Worm (Caenorhabditis elegans) whole organism, early embryonic: ENCODE results near the gene C34E10.12.

Source experiments
- B0310.2 ChIP-seq: sonication (generic microtip); optimal IDR thresholded peaks from 2 replicates; lab custom pipeline; 2016; ENCODE audit warnings: mild to moderate bottlenecking, missing genetic modification characterization, missing compliant biosample characterization
- F13C5.2 ChIP-seq: sonication (generic microtip); optimal IDR thresholded peaks from 2 replicates; lab custom pipeline; 2017; ENCODE audit warnings: mild to moderate bottlenecking, missing genetic modification characterization, inconsistent platforms, missing compliant biosample characterization
- aly-1 ChIP-seq: sonication (generic microtip); optimal IDR thresholded peaks from 2 replicates; lab custom pipeline; 2016; ENCODE audit warnings: missing genetic modification characterization, missing compliant biosample characterization
- ama-1 ChIP-seq: fragments of 150-350 bp; optimal IDR thresholded peaks from 2 replicates; lab custom pipeline; 2014
- ceh-13 ChIP-seq: fragments of 200-800 bp; sonication (Bioruptor generic); optimal IDR thresholded peaks from 2 replicates; lab custom pipeline; 2018; ENCODE audit warnings: mild to moderate bottlenecking, missing genetic modification characterization, missing compliant biosample characterization
- ceh-36 ChIP-seq: sonication (generic microtip); optimal IDR thresholded peaks from 2 replicates; lab custom pipeline; 2016; ENCODE audit warnings: missing genetic modification characterization, inconsistent platforms, missing compliant biosample characterization
- ets-7 ChIP-seq: sonication (generic microtip); optimal IDR thresholded peaks from 2 replicates; lab custom pipeline; 2016; ENCODE audit warnings: missing genotype, missing genetic modification characterization, missing compliant biosample characterization
- flt-1 ChIP-seq: fragments of 200-800 bp; sonication (Bioruptor generic); IDR thresholded peaks from 2 replicates; pipeline ENCODE4 v1.3.6; 2022; ENCODE audit warnings: missing genetic modification characterization, missing compliant biosample characterization
- hmbx-1 ChIP-seq: sonication (generic microtip); optimal IDR thresholded peaks from 2 replicates; lab custom pipeline; 2016; ENCODE audit warnings: mild to moderate bottlenecking, missing genetic modification characterization, missing compliant biosample characterization
- hmg-4 ChIP-seq: fragments of 200-800 bp; sonication (Bioruptor generic); optimal IDR thresholded peaks from 2 replicates; lab custom pipeline; 2018; ENCODE audit warnings: mild to moderate bottlenecking, missing genetic modification characterization, missing compliant biosample characterization
- hnd-1 ChIP-seq: sonication (generic microtip); optimal IDR thresholded peaks from 2 replicates; lab custom pipeline; 2016; ENCODE audit warnings: missing genetic modification characterization, missing compliant biosample characterization
- pes-1 ChIP-seq: fragments of 200-800 bp; sonication (Bioruptor generic); IDR thresholded peaks from 2 replicates; pipeline ENCODE4 v1.3.6; 2022; ENCODE audit warnings: missing genetic modification reagents, missing genetic modification characterization, missing compliant biosample characterization
- scrt-1 ChIP-seq: fragments of 200-800 bp; sonication (Bioruptor generic); IDR thresholded peaks from 2 replicates; pipeline ENCODE4 v1.3.6; 2022; ENCODE audit warnings: missing genetic modification characterization, missing compliant biosample characterization
- sea-1 ChIP-seq: fragments of 200-800 bp; sonication (Bioruptor generic); conservative IDR thresholded peaks from 2 replicates; pipeline ENCODE4 v1.3.6; 2022; ENCODE audit warnings: missing genetic modification characterization, missing compliant biosample characterization
- tbx-11 ChIP-seq: fragments of 200-800 bp; sonication (Bioruptor generic); IDR thresholded peaks from 2 replicates; pipeline ENCODE4 v1.3.6; 2022; ENCODE audit warnings: missing genetic modification characterization, missing compliant biosample characterization
- tbx-37 ChIP-seq: fragments of 200-800 bp; sonication (Bioruptor generic); conservative IDR thresholded peaks from 2 replicates; pipeline ENCODE4 v1.3.6; 2022; ENCODE audit warnings: missing genetic modification reagents, missing genetic modification characterization, missing compliant biosample characterization
- tra-4 ChIP-seq: sonication (generic microtip); optimal IDR thresholded peaks from 2 replicates; lab custom pipeline; 2017; ENCODE audit warnings: missing genetic modification characterization, missing compliant biosample characterization

C34E10.12 gene

ce11 chrIII:5264813-5265212, 37.1 kb upstream of the C34E10.12 start, which contains the start of gene gro-1:
TSS of gene gro-1 (plus strand) at chrIII:5265113.
- TF ChIP-seq hmbx-1 (tag; lab: Kevin White, UChicago), result no peak
- TF ChIP-seq tbx-11 (GFP tag; lab: Robert Waterston, UW), result no peak
- no peak for TF ChIP-seq ets-7
- no peak for TF ChIP-seq ceh-13 (GFP tag; lab: Kevin White, UChicago)
- TF ChIP-seq pes-1 (GFP tag; lab: Robert Waterston, UW), result no peak
- TF ChIP-seq ceh-36 (tag; lab: Kevin White, UChicago), result no peak
- TF ChIP-seq F13C5.2 (tag; lab: Kevin White, UChicago), result no peak
- no peak for TF ChIP-seq hnd-1 (tag; lab: Kevin White, UChicago)
- TF ChIP-seq sea-1 (GFP tag; lab: Robert Waterston, UW), result no peak
- no peak for TF ChIP-seq aly-1 (tag; lab: Kevin White, UChicago)
- no peak for TF ChIP-seq scrt-1
- no peak for TF ChIP-seq tra-4 (tag; lab: Kevin White, UChicago)
- no peak for TF ChIP-seq B0310.2 (tag; lab: Kevin White, UChicago)
- TF ChIP-seq flt-1 (GFP tag; lab: Robert Waterston, UW), result no peak
- TF ChIP-seq ama-1 (lab: Kevin White, UChicago), result no peak
- TF ChIP-seq hmg-4 (GFP tag; lab: Kevin White, UChicago), result no peak
- no peak for TF ChIP-seq tbx-37 (GFP tag; lab: Robert Waterston, UW)

- TF ChIP-seq ceh-36 (tag; lab: Kevin White, UChicago), result no peak
- TF ChIP-seq ama-1 (lab: Kevin White, UChicago), result no peak
- TF ChIP-seq tra-4 (tag; lab: Kevin White, UChicago), result no peak
- no peak for TF ChIP-seq flt-1 (GFP tag; lab: Robert Waterston, UW)
- no peak for TF ChIP-seq B0310.2 (tag; lab: Kevin White, UChicago)
- no peak for TF ChIP-seq hmg-4 (GFP tag; lab: Kevin White, UChicago)
- no peak for TF ChIP-seq tbx-11 (GFP tag; lab: Robert Waterston, UW)
- TF ChIP-seq tbx-37 (GFP tag; lab: Robert Waterston, UW), result no peak
Measured at ce11 chrIII:5263299-5263993, 35.8 kb upstream of the C34E10.12 start, which contains the start of the genes C34E10.9 and hap-1. TSS of gene C34E10.9 (minus strand) at chrIII:5263399. TSS of gene hap-1 (plus strand) at chrIII:5263943.

ce11 chrIII:5260394-5260793, 32.7 kb upstream of the C34E10.12 start, which contains the start of gene gop-3:
TSS of gene gop-3 (plus strand) at chrIII:5260694.
- TF ChIP-seq pes-1 (GFP tag; lab: Robert Waterston, UW) (no peak), ceh-36 (tag; lab: Kevin White, UChicago) (no peak), hmbx-1 (tag; lab: Kevin White, UChicago) (no peak), B0310.2 (tag; lab: Kevin White, UChicago) (no peak), hnd-1 (tag; lab: Kevin White, UChicago) (no peak), tbx-37 (GFP tag; lab: Robert Waterston, UW) (no peak), hmg-4 (GFP tag; lab: Kevin White, UChicago) (no peak)

ce11 chrIII:5258918-5259317, 31.2 kb upstream of the C34E10.12 start, which contains the start of gene gop-2:
TSS of gene gop-2 (plus strand) at chrIII:5259023.
- no peak for TF ChIP-seq sea-1 (GFP tag; lab: Robert Waterston, UW)
- no peak for TF ChIP-seq ama-1 (lab: Kevin White, UChicago)

ce11 chrIII:5254108-5254507, 26.4 kb upstream of the C34E10.12 start, which contains the start of the genes sumv-1 and gop-1:
TSS of gene sumv-1 (minus strand) at chrIII:5254187.
TSS of gene gop-1 (plus strand) at chrIII:5254438.
- TF ChIP-seq ets-7 (no peak), hnd-1 (tag; lab: Kevin White, UChicago) (no peak), hmbx-1 (tag; lab: Kevin White, UChicago) (no peak), sea-1 (GFP tag; lab: Robert Waterston, UW) (no peak), F13C5.2 (tag; lab: Kevin White, UChicago) (no peak), tbx-37 (GFP tag; lab: Robert Waterston, UW) (no peak), tbx-11 (GFP tag; lab: Robert Waterston, UW) (no peak), flt-1 (GFP tag; lab: Robert Waterston, UW) (no peak), ama-1 (lab: Kevin White, UChicago) (no peak)

ce11 chrIII:5248706-5249105, 21.0 kb upstream of the C34E10.12 start:
- TF ChIP-seq tbx-11 (GFP tag; lab: Robert Waterston, UW), result no peak
- TF ChIP-seq ceh-36 (tag; lab: Kevin White, UChicago), result peak; percentile 67

ce11 chrIII:5245067-5245466, 17.4 kb upstream of the C34E10.12 start:
- TF ChIP-seq hnd-1 (tag; lab: Kevin White, UChicago) (no peak), F13C5.2 (tag; lab: Kevin White, UChicago) (no peak), tra-4 (tag; lab: Kevin White, UChicago) (no peak), tbx-11 (GFP tag; lab: Robert Waterston, UW) (no peak)

- no peak for TF ChIP-seq pes-1 (GFP tag; lab: Robert Waterston, UW)
- no peak for TF ChIP-seq tbx-37 (GFP tag; lab: Robert Waterston, UW)
- TF ChIP-seq B0310.2 (tag; lab: Kevin White, UChicago), result no peak
- TF ChIP-seq hmbx-1 (tag; lab: Kevin White, UChicago), result no peak
- no peak for TF ChIP-seq ceh-13 (GFP tag; lab: Kevin White, UChicago)
- no peak for TF ChIP-seq sea-1 (GFP tag; lab: Robert Waterston, UW)
- no peak for TF ChIP-seq hnd-1 (tag; lab: Kevin White, UChicago)
- TF ChIP-seq aly-1 (tag; lab: Kevin White, UChicago), result no peak
- no peak for TF ChIP-seq tra-4 (tag; lab: Kevin White, UChicago)
- TF ChIP-seq ama-1 (lab: Kevin White, UChicago), result no peak
- no peak for TF ChIP-seq scrt-1
- TF ChIP-seq ets-7, result no peak
- no peak for TF ChIP-seq flt-1 (GFP tag; lab: Robert Waterston, UW)
- TF ChIP-seq ceh-36 (tag; lab: Kevin White, UChicago), result no peak
- no peak for TF ChIP-seq hmg-4 (GFP tag; lab: Kevin White, UChicago)
- TF ChIP-seq tbx-11 (GFP tag; lab: Robert Waterston, UW), result no peak
Measured at ce11 chrIII:5244539-5244938, 16.9 kb upstream of the C34E10.12 start, which contains the start of gene cnd-1. TSS of gene cnd-1 (minus strand) at chrIII:5244639.
